1 fruit fly cellular context compared by ENCODE assay signal in the genomic region with DNA sequence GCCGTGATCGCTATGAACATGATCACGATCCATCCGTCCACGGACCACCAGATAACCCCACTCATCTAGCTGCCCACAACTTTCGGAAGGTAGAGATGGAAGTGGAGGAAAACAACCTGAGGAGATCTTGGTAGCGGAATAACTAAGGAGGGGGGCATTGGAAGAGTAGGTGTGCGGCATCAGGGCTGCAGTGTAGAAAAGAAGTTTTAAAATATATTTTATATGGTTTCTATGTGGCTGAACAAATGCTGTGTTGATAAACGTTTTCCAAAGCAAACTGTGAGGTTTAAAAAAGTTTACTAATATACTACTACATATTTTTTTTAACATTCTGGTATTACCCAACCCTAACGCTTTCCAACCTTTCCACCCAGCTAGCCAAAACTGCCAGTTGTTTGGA.
TF ChIP-seq lines count a peak whose summit lies in the region.

No protein-coding gene starts in this region.

TF ChIP-seq in whole organism, embryonic, 481 proteins besides CTCF, POLR2A, EP300 and RAD21 (continued from another document and continues in another):
- TF ChIP-seq ase (GFP tag; IDR thresholded peaks at IDR 0.05; lab: Robert Waterston, UW): no peak
- no peak for TF ChIP-seq CG11398 (GFP tag; optimal IDR thresholded peaks at IDR 0.05; lab: Kevin White, UChicago)
- TF ChIP-seq CG7745 (tag; optimal IDR thresholded peaks at IDR 0.05; lab: Kevin White, UChicago): no peak
- TF ChIP-seq CG13123 (GFP tag; optimal IDR thresholded peaks at IDR 0.05; lab: Kevin White, UChicago): no peak
- no peak for TF ChIP-seq CG6683 (GFP tag; optimal IDR thresholded peaks at IDR 0.05; lab: Kevin White, UChicago)
- no peak for TF ChIP-seq HHEX (GFP tag; optimal IDR thresholded peaks at IDR 0.05; lab: Kevin White, UChicago)
- no peak for TF ChIP-seq sd (tag; optimal IDR thresholded peaks at IDR 0.05; lab: Kevin White, UChicago)
- TF ChIP-seq croc (GFP tag; conservative IDR thresholded peaks at IDR 0.05; lab: Robert Waterston, UW): peak; percentile 32; the same call in 1 of the 3 replicates
- TF ChIP-seq CG4707 (GFP tag; optimal IDR thresholded peaks at IDR 0.05; lab: Kevin White, UChicago): no peak
- TF ChIP-seq CG10959 (GFP tag; IDR thresholded peaks at IDR 0.05; lab: Robert Waterston, UW): no peak
- TF ChIP-seq CG14050 (GFP tag; IDR thresholded peaks at IDR 0.05; lab: Robert Waterston, UW): peak; percentile 25; the same call in 1 of the 3 replicates
- no peak for TF ChIP-seq CG12942 (GFP tag; optimal IDR thresholded peaks at IDR 0.05; lab: Kevin White, UChicago)
- TF ChIP-seq CG2875 (GFP tag; optimal IDR thresholded peaks at IDR 0.05; lab: Kevin White, UChicago): peak; percentile 24
- TF ChIP-seq HmgZ (tag; optimal IDR thresholded peaks at IDR 0.05; lab: Kevin White, UChicago): no peak
- peak; percentile 12; the same call in 1 of the 2 replicates for TF ChIP-seq CG3847 (GFP tag; IDR thresholded peaks at IDR 0.05; lab: Robert Waterston, UW)
- TF ChIP-seq Trl (optimal IDR thresholded peaks at IDR 0.05; lab: Kevin White, UChicago): no peak
- TF ChIP-seq Trl (GFP tag; optimal IDR thresholded peaks at IDR 0.05; lab: Kevin White, UChicago): no peak
- peak; percentile 43; the same call in 1 of the 2 replicates for TF ChIP-seq CG32772 (GFP tag; IDR thresholded peaks at IDR 0.05; lab: Robert Waterston, UW)
- peak; percentile 2 for TF ChIP-seq CG15011 (GFP tag; optimal IDR thresholded peaks at IDR 0.05; lab: Kevin White, UChicago)
- no peak for TF ChIP-seq hbn (GFP tag; IDR thresholded peaks at IDR 0.05; lab: Robert Waterston, UW; ENCODE audit: partially characterized antibody)
- peak; percentile 32 for TF ChIP-seq CG10431 (GFP tag; optimal IDR thresholded peaks at IDR 0.05; lab: Kevin White, UChicago)
- no peak for TF ChIP-seq prd (optimal IDR thresholded peaks at IDR 0.05; lab: Kevin White, UChicago)
- TF ChIP-seq prd (GFP tag; IDR thresholded peaks at IDR 0.05; lab: Robert Waterston, UW): peak; percentile 59
- TF ChIP-seq NK7.1 (GFP tag; optimal IDR thresholded peaks at IDR 0.05; lab: Kevin White, UChicago): no peak
- TF ChIP-seq nmo (GFP tag; optimal IDR thresholded peaks at IDR 0.05; lab: Kevin White, UChicago): peak; percentile 37
- TF ChIP-seq CG7987 (GFP tag; optimal IDR thresholded peaks at IDR 0.05; lab: Kevin White, UChicago): no peak
- TF ChIP-seq Atf3 (GFP tag; optimal IDR thresholded peaks at IDR 0.05; lab: Kevin White, UChicago): no peak
- no peak for TF ChIP-seq Doc2 (GFP tag; IDR thresholded peaks at IDR 0.05; lab: Robert Waterston, UW)
- peak; percentile 49 for TF ChIP-seq PHDP (tag; optimal IDR thresholded peaks at IDR 0.05; lab: Kevin White, UChicago)
- no peak for TF ChIP-seq Scr (GFP tag; IDR thresholded peaks at IDR 0.05; lab: Robert Waterston, UW; ENCODE audit: partially characterized antibody)
- TF ChIP-seq Sry-β (GFP tag; optimal IDR thresholded peaks at IDR 0.05; lab: Kevin White, UChicago): no peak
- TF ChIP-seq maf-S (GFP tag; optimal IDR thresholded peaks at IDR 0.05; lab: Kevin White, UChicago): no peak
- peak; percentile 50; the same call in 1 of the 2 replicates for TF ChIP-seq CG11247 (GFP tag; IDR thresholded peaks at IDR 0.05; lab: Robert Waterston, UW)
- peak; percentile 34; the same call in 1 of the 2 replicates for TF ChIP-seq CG6689 (GFP tag; IDR thresholded peaks at IDR 0.05; lab: Robert Waterston, UW)
- TF ChIP-seq Hand (GFP tag; optimal IDR thresholded peaks at IDR 0.05; lab: Kevin White, UChicago): no peak
- no peak for TF ChIP-seq CG2120 (GFP tag; optimal IDR thresholded peaks at IDR 0.05; lab: Kevin White, UChicago)
- TF ChIP-seq CG30020 (tag; optimal IDR thresholded peaks at IDR 0.05; lab: Kevin White, UChicago): no peak
- TF ChIP-seq pum (GFP tag; optimal IDR thresholded peaks at IDR 0.05; lab: Kevin White, UChicago): no peak
- TF ChIP-seq lmd (GFP tag; IDR thresholded peaks at IDR 0.05; lab: Robert Waterston, UW): peak; percentile 14; the same call in 1 of the 2 replicates
- TF ChIP-seq Nf-YB (GFP tag; optimal IDR thresholded peaks at IDR 0.05; lab: Kevin White, UChicago): no peak
- TF ChIP-seq CG14965 (GFP tag; optimal IDR thresholded peaks at IDR 0.05; lab: Kevin White, UChicago; ENCODE audit: borderline replicate concordance): no peak
- no peak for TF ChIP-seq bowl (GFP tag; IDR thresholded peaks at IDR 0.05; lab: Robert Waterston, UW)
- no peak for TF ChIP-seq Doc3 (GFP tag; IDR thresholded peaks at IDR 0.05; lab: Robert Waterston, UW; ENCODE audit: partially characterized antibody)
- TF ChIP-seq Max (GFP tag; optimal IDR thresholded peaks at IDR 0.05; lab: Kevin White, UChicago): no peak
- TF ChIP-seq D19A (tag; optimal IDR thresholded peaks at IDR 0.05; lab: Kevin White, UChicago): peak; percentile 34
- no peak for TF ChIP-seq Sry-δ (GFP tag; optimal IDR thresholded peaks at IDR 0.05; lab: Kevin White, UChicago)
- TF ChIP-seq CG4360 (GFP tag; IDR thresholded peaks at IDR 0.05; lab: Robert Waterston, UW): no peak
- peak; percentile 29 for TF ChIP-seq CG4424 (GFP tag; optimal IDR thresholded peaks at IDR 0.05; lab: Kevin White, UChicago)
- TF ChIP-seq Oli (tag; optimal IDR thresholded peaks at IDR 0.05; lab: Kevin White, UChicago): peak; percentile 34
- TF ChIP-seq HLH3B (GFP tag; IDR thresholded peaks at IDR 0.05; lab: Robert Waterston, UW): 0 out of 2 replicates have a peak, but pooled peaks have one; percentile 33
- no peak for TF ChIP-seq da (GFP tag; optimal IDR thresholded peaks at IDR 0.05; lab: Kevin White, UChicago)
- peak; percentile 43 for TF ChIP-seq crol (GFP tag; IDR thresholded peaks at IDR 0.05; lab: Robert Waterston, UW)
- peak; percentile 35 for TF ChIP-seq CG8388 (GFP tag; optimal IDR thresholded peaks at IDR 0.05; lab: Kevin White, UChicago)
- TF ChIP-seq Lim3 (GFP tag; IDR thresholded peaks at IDR 0.05; lab: Robert Waterston, UW): no peak
- TF ChIP-seq CG13624 (GFP tag; optimal IDR thresholded peaks at IDR 0.05; lab: Kevin White, UChicago): no peak
- peak; percentile 67 for TF ChIP-seq vvl (GFP tag; IDR thresholded peaks at IDR 0.05; lab: Robert Waterston, UW)
- peak; percentile 18 for TF ChIP-seq Sox100B (GFP tag; optimal IDR thresholded peaks at IDR 0.05; lab: Kevin White, UChicago)
- TF ChIP-seq Fer1 (GFP tag; optimal IDR thresholded peaks at IDR 0.05; lab: Kevin White, UChicago): no peak
- TF ChIP-seq klu (GFP tag; IDR thresholded peaks at IDR 0.05; lab: Robert Waterston, UW): no peak
- peak; percentile 2 for TF ChIP-seq CG12659 (GFP tag; optimal IDR thresholded peaks at IDR 0.05; lab: Kevin White, UChicago)
- TF ChIP-seq CG9215 (GFP tag; IDR thresholded peaks at IDR 0.05; lab: Robert Waterston, UW): peak; percentile 13; the same call in 1 of the 2 replicates
- TF ChIP-seq CG15601 (tag; optimal IDR thresholded peaks at IDR 0.05; lab: Kevin White, UChicago): peak; percentile 63
- peak; percentile 61 for TF ChIP-seq CG31441 (GFP tag; IDR thresholded peaks at IDR 0.05; lab: Robert Waterston, UW)
- TF ChIP-seq sob (GFP tag; IDR thresholded peaks at IDR 0.05; lab: Robert Waterston, UW): 0 out of 2 replicates have a peak, but pooled peaks have one; percentile 36
- no peak for TF ChIP-seq hkb (optimal IDR thresholded peaks at IDR 0.05; lab: Kevin White, UChicago)
- TF ChIP-seq hkb (GFP tag; IDR thresholded peaks at IDR 0.05; lab: Robert Waterston, UW): peak; percentile 48
- peak; percentile 82 for TF ChIP-seq sr (GFP tag; IDR thresholded peaks at IDR 0.05; lab: Robert Waterston, UW)
- no peak for TF ChIP-seq Hsf (GFP tag; optimal IDR thresholded peaks at IDR 0.05; lab: Kevin White, UChicago)
- no peak for TF ChIP-seq Dad (GFP tag; optimal IDR thresholded peaks at IDR 0.05; lab: Kevin White, UChicago)
- TF ChIP-seq CG5180 (GFP tag; optimal IDR thresholded peaks at IDR 0.05; lab: Kevin White, UChicago): no peak
- TF ChIP-seq Deaf1 (tag; optimal IDR thresholded peaks at IDR 0.05; lab: Kevin White, UChicago): no peak
- TF ChIP-seq org-1 (GFP tag; optimal IDR thresholded peaks at IDR 0.05; lab: Kevin White, UChicago): no peak
- no peak for TF ChIP-seq CG10543 (GFP tag; optimal IDR thresholded peaks at IDR 0.05; lab: Kevin White, UChicago)
- TF ChIP-seq CG10209 (GFP tag; optimal IDR thresholded peaks at IDR 0.05; lab: Kevin White, UChicago): peak; percentile 14
- TF ChIP-seq CG13424 (tag; optimal IDR thresholded peaks at IDR 0.05; lab: Kevin White, UChicago): peak; percentile 54
- 0 out of 3 replicates have a peak, but pooled peaks have one; percentile 14 for TF ChIP-seq gce (GFP tag; IDR thresholded peaks at IDR 0.05; lab: Robert Waterston, UW)
- peak; percentile 53; the same call in 1 of the 3 replicates for TF ChIP-seq zfh1 (GFP tag; IDR thresholded peaks at IDR 0.05; lab: Robert Waterston, UW)
- peak; percentile 4 for TF ChIP-seq dmrt11E (tag; optimal IDR thresholded peaks at IDR 0.05; lab: Kevin White, UChicago)
- TF ChIP-seq ttk (GFP tag; IDR thresholded peaks at IDR 0.05; lab: Robert Waterston, UW): 0 out of 2 replicates have a peak, but pooled peaks have one; percentile 16
- no peak for TF ChIP-seq CG12104 (GFP tag; optimal IDR thresholded peaks at IDR 0.05; lab: Kevin White, UChicago)
- TF ChIP-seq CG17361 (GFP tag; IDR thresholded peaks at IDR 0.05; lab: Robert Waterston, UW): 0 out of 3 replicates have a peak, but pooled peaks have one; percentile 29
- TF ChIP-seq Stat92E (GFP tag; optimal IDR thresholded peaks at IDR 0.05; lab: Kevin White, UChicago): no peak
- TF ChIP-seq CG14014 (GFP tag; IDR thresholded peaks at IDR 0.05; lab: Robert Waterston, UW): no peak; the same call in 1 of the 2 replicates
- TF ChIP-seq CG6175 (GFP tag; IDR thresholded peaks at IDR 0.05; lab: Robert Waterston, UW): no peak
- no peak for TF ChIP-seq CG12299 (tag; optimal IDR thresholded peaks at IDR 0.05; lab: Kevin White, UChicago)
- peak; percentile 16 for TF ChIP-seq CG7556 (GFP tag; optimal IDR thresholded peaks at IDR 0.05; lab: Kevin White, UChicago)
- TF ChIP-seq CG15073 (GFP tag; optimal IDR thresholded peaks at IDR 0.05; lab: Kevin White, UChicago): no peak
- TF ChIP-seq insv (GFP tag; optimal IDR thresholded peaks at IDR 0.05; lab: Kevin White, UChicago): no peak
- TF ChIP-seq Ptx1 (GFP tag; IDR thresholded peaks at IDR 0.05; lab: Robert Waterston, UW): peak; percentile 28; the same call in 1 of the 2 replicates
- TF ChIP-seq CG18619 (GFP tag; optimal IDR thresholded peaks at IDR 0.05; lab: Kevin White, UChicago): peak; percentile 27
- no peak for TF ChIP-seq Oaz (GFP tag; IDR thresholded peaks at IDR 0.05; lab: Robert Waterston, UW)
- peak; percentile 41 for TF ChIP-seq CG18262 (tag; optimal IDR thresholded peaks at IDR 0.05; lab: Kevin White, UChicago)
- TF ChIP-seq CG31388 (GFP tag; optimal IDR thresholded peaks at IDR 0.05; lab: Kevin White, UChicago): no peak
- TF ChIP-seq CG8765 (GFP tag; IDR thresholded peaks at IDR 0.05; lab: Robert Waterston, UW): 0 out of 2 replicates have a peak, but pooled peaks have one; percentile 33
- TF ChIP-seq dpn (GFP tag; optimal IDR thresholded peaks at IDR 0.05; lab: Kevin White, UChicago): no peak
- no peak for TF ChIP-seq grn (GFP tag; optimal IDR thresholded peaks at IDR 0.05; lab: Kevin White, UChicago)
- no peak for TF ChIP-seq B-H1 (GFP tag; IDR thresholded peaks at IDR 0.05; lab: Robert Waterston, UW)
- peak; percentile 74 for TF ChIP-seq sens (GFP tag; lab: Kevin White, UChicago)
- TF ChIP-seq Usf (GFP tag; optimal IDR thresholded peaks at IDR 0.05; lab: Kevin White, UChicago): no peak
- TF ChIP-seq CG14860 (GFP tag; IDR thresholded peaks at IDR 0.05; lab: Robert Waterston, UW; ENCODE audit: partially characterized antibody): no peak
- TF ChIP-seq kni (GFP tag; optimal IDR thresholded peaks at IDR 0.05; lab: Kevin White, UChicago): no peak
- TF ChIP-seq stwl (tag; optimal IDR thresholded peaks at IDR 0.05; lab: Kevin White, UChicago): no peak
- TF ChIP-seq CG17359 (tag; optimal IDR thresholded peaks at IDR 0.05; lab: Kevin White, UChicago): peak; percentile 38
- TF ChIP-seq CG8478 (optimal IDR thresholded peaks at IDR 0.05; lab: Kevin White, UChicago): no peak
- no peak for TF ChIP-seq CG3838 (GFP tag; optimal IDR thresholded peaks at IDR 0.05; lab: Kevin White, UChicago)
- TF ChIP-seq Awh (GFP tag; IDR thresholded peaks at IDR 0.05; lab: Robert Waterston, UW): no peak
- no peak for TF ChIP-seq cg (GFP tag; optimal IDR thresholded peaks at IDR 0.05; lab: Kevin White, UChicago)
- no peak for TF ChIP-seq CG43689 (GFP tag; IDR thresholded peaks at IDR 0.05; lab: Robert Waterston, UW)
- peak; percentile 37 for TF ChIP-seq CG6254 (GFP tag; optimal IDR thresholded peaks at IDR 0.05; lab: Kevin White, UChicago)
- TF ChIP-seq Elba2 (GFP tag; optimal IDR thresholded peaks at IDR 0.05; lab: Kevin White, UChicago): no peak
- TF ChIP-seq ewg (GFP tag; optimal IDR thresholded peaks at IDR 0.05; lab: Kevin White, UChicago): peak; percentile 3
- TF ChIP-seq CG9609 (GFP tag; optimal IDR thresholded peaks at IDR 0.05; lab: Kevin White, UChicago): no peak
- TF ChIP-seq vfl (GFP tag; optimal IDR thresholded peaks at IDR 0.05; lab: Kevin White, UChicago): no peak
- TF ChIP-seq CG18599 (GFP tag; optimal IDR thresholded peaks at IDR 0.05; lab: Kevin White, UChicago): peak; percentile 12
- TF ChIP-seq Bdp1 (GFP tag; optimal IDR thresholded peaks at IDR 0.05; lab: Kevin White, UChicago): no peak
- no peak for TF ChIP-seq danr (GFP tag; IDR thresholded peaks at IDR 0.05; lab: Robert Waterston, UW)
- TF ChIP-seq CG2678 (tag; optimal IDR thresholded peaks at IDR 0.05; lab: Kevin White, UChicago): peak; percentile 59
- no peak for TF ChIP-seq CG10654 (GFP tag; optimal IDR thresholded peaks at IDR 0.05; lab: Kevin White, UChicago)
- peak in 1 of 2 experiments; percentile 20 for TF ChIP-seq Hr51 (GFP tag; optimal IDR thresholded peaks at IDR 0.05; lab: Kevin White, UChicago)
- TF ChIP-seq her (GFP tag; optimal IDR thresholded peaks at IDR 0.05; lab: Kevin White, UChicago): no peak
- TF ChIP-seq zfh2 (GFP tag; optimal IDR thresholded peaks at IDR 0.05; lab: Kevin White, UChicago): no peak
- peak in 1 of 2 experiments; percentile 74 for TF ChIP-seq bsh (GFP tag; optimal IDR thresholded peaks at IDR 0.05; lab: Kevin White, UChicago)
- peak; percentile 17 for TF ChIP-seq CG1603 (tag; optimal IDR thresholded peaks at IDR 0.05; lab: Kevin White, UChicago)
- peak; percentile 58; the same call in 2 of the 3 replicates for TF ChIP-seq row (GFP tag; IDR thresholded peaks at IDR 0.05; lab: Robert Waterston, UW)
- 0 out of 2 replicates have a peak, but pooled peaks have one; percentile 50 for TF ChIP-seq sens-2 (GFP tag; IDR thresholded peaks at IDR 0.05; lab: Robert Waterston, UW)
- TF ChIP-seq schlank (tag; optimal IDR thresholded peaks at IDR 0.05; lab: Kevin White, UChicago): no peak
- TF ChIP-seq NfI (GFP tag; optimal IDR thresholded peaks at IDR 0.05; lab: Kevin White, UChicago): no peak
